Worm (Caenorhabditis elegans): ENCODE data around the gene Y54F10BM.22.

Gene Y54F10BM.22

ce11 chrIII:2280569-2280968 lies at the start of gene Y54F10BM.22:
TSS of gene Y54F10BM.22 (plus strand) at chrIII:2280899.
- TF ChIP-seq alr-1 (tag; optimal IDR thresholded peaks at IDR 0.05) (no peak), nhr-25 (tag; optimal IDR thresholded peaks at IDR 0.05) (peak; percentile 60), ztf-11 (tag; optimal IDR thresholded peaks at IDR 0.05) (no peak), sma-3 (GFP tag; optimal IDR thresholded peaks at IDR 0.05) (peak; percentile 59)

- no peak for TF ChIP-seq unc-39 (tag; optimal IDR thresholded peaks at IDR 0.05)
- no peak for TF ChIP-seq ztf-11 (tag; optimal IDR thresholded peaks at IDR 0.05)
- TF ChIP-seq unc-62 (GFP tag; optimal IDR thresholded peaks at IDR 0.05), result no peak
- TF ChIP-seq unc-55 (GFP tag; optimal IDR thresholded peaks at IDR 0.05), result no peak
- TF ChIP-seq lin-11 (tag; optimal IDR thresholded peaks at IDR 0.05), result no peak
- TF ChIP-seq sma-9 (GFP tag; optimal IDR thresholded peaks at IDR 0.05), result no peak
- TF ChIP-seq sma-9 (tag; optimal IDR thresholded peaks at IDR 0.05), result no peak
- no peak for TF ChIP-seq ama-1 (optimal IDR thresholded peaks at IDR 0.05)
- TF ChIP-seq aly-2 (tag; optimal IDR thresholded peaks at IDR 0.05), result no peak
- no peak for TF ChIP-seq sem-4 (tag; optimal IDR thresholded peaks at IDR 0.05)
- TF ChIP-seq snpc-4 (tag; optimal IDR thresholded peaks at IDR 0.05), result no peak
- no peak for TF ChIP-seq elt-3 (tag; optimal IDR thresholded peaks at IDR 0.05)
- TF ChIP-seq crh-2 (tag; optimal IDR thresholded peaks at IDR 0.05), result no peak
- TF ChIP-seq ceh-16 (tag; optimal IDR thresholded peaks at IDR 0.05), result no peak
- no peak for TF ChIP-seq C34F6.9 (tag; optimal IDR thresholded peaks at IDR 0.05)
- TF ChIP-seq zag-1 (tag; optimal IDR thresholded peaks at IDR 0.05), result no peak
- TF ChIP-seq mdl-1 (tag; optimal IDR thresholded peaks at IDR 0.05), result no peak
Observed at ce11 chrIII:2232360-2232759, 48.3 kb upstream of the Y54F10BM.22 start, which contains the start of gene fbxa-47. TSS of gene fbxa-47 (minus strand) at chrIII:2232460.

DNA sequence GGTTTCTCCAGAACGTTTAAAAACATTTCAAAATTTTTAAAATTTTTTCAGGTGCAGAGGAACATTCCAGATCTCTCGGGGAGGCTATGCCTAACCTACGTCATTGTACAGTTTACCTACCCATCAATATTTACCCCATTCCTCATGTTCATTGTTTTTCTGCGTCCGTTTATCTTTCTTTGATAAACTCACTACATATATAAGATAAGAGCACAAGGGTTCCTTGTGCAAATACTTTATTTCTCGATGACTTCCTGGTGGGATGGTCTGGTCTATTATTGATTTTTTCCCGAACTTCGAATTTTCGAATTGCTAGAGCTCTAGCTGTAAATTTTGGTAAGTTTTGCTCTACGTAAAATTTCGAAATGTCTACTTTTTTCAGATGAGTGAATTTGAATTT lies 47.3 kb upstream of the Y54F10BM.22 start:
- TF ChIP-seq mdl-1 (tag; optimal IDR thresholded peaks at IDR 0.05) (no peak), nhr-12 (tag; optimal IDR thresholded peaks at IDR 0.05) (no peak), R02D3.7 (tag; optimal IDR thresholded peaks at IDR 0.05) (no peak), nhr-21 (tag; optimal IDR thresholded peaks at IDR 0.05) (no peak), sma-3 (GFP tag; optimal IDR thresholded peaks at IDR 0.05) (no peak), elt-1 (tag; optimal IDR thresholded peaks at IDR 0.05) (no peak)

DNA sequence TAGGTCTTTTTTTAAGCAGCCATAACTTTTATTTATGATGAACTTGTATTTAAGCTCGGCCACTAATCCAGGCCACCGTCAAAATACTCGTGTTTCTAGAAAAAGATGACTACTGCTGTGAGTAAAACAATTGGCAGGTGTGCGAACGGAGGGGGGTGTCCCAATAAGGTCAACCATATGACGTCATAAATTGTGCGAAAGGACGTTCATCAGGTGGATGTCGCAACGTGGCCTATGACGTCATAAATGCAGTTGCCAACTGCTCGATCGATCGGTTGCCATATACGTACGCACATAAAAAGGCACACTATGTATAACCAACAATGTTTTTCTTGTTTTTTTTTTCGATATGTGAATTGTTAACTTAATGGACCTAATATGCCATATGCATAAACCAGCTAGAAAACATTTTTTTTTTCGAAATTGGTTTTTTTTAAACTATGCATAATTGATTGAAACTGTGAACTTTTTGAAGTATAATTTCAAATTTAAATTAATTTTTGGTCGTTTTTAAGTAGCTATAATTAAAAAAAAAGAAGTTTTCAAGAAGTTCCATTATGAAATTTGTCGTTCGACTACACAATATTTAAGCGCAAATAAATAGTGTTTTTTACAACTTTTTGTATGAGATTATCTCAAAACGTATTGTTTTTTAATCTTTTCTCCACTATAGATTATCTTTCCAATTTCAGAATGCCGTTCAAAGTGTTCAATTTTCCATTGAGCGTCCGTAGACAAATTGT lies 46.3 kb upstream of the Y54F10BM.22 start, which contains the start of gene C39B5.2:
Gene C39B5.2 (plus strand): TSS at position 693 of the 743 bp plus-strand sequence.
- TF ChIP-seq skn-1 (tag; optimal IDR thresholded peaks at IDR 0.05) (no peak), lin-13 (GFP tag; optimal IDR thresholded peaks at IDR 0.05) (no peak), Y55F3AM.14 (GFP tag; optimal IDR thresholded peaks at IDR 0.05) (no peak), fos-1 (tag; optimal IDR thresholded peaks at IDR 0.05) (no peak), nhr-237 (tag; optimal IDR thresholded peaks at IDR 0.05) (no peak), ama-1 (optimal IDR thresholded peaks at IDR 0.05) (no peak), ZK546.5 (tag; optimal IDR thresholded peaks at IDR 0.05) (no peak), blmp-1 (tag; optimal IDR thresholded peaks at IDR 0.05; ENCODE audit: insufficient read depth) (no peak), gmeb-1 (tag; optimal IDR thresholded peaks at IDR 0.05) (no peak), nhr-77 (tag; optimal IDR thresholded peaks at IDR 0.05) (no peak), F13H6.1 (tag; optimal IDR thresholded peaks at IDR 0.05) (no peak), R02D3.7 (tag; optimal IDR thresholded peaks at IDR 0.05) (no peak), nhr-23 (tag; optimal IDR thresholded peaks at IDR 0.05) (no peak), nhr-6 (tag; optimal IDR thresholded peaks at IDR 0.05) (no peak), lsy-2 (tag; optimal IDR thresholded peaks at IDR 0.05) (no peak), mbf-1 (tag; optimal IDR thresholded peaks at IDR 0.05) (no peak), crh-2 (tag; optimal IDR thresholded peaks at IDR 0.05) (no peak), ztf-4 (tag; optimal IDR thresholded peaks at IDR 0.05) (no peak), elt-3 (tag; optimal IDR thresholded peaks at IDR 0.05) (no peak), unc-55 (GFP tag; optimal IDR thresholded peaks at IDR 0.05) (no peak)
